Worm (Caenorhabditis elegans) whole organism, late embryonic: Measurements from ENCODE around the gene cwp-1.

Source experiments
- F13H6.1 ChIP-seq: sonication (generic microtip); optimal IDR thresholded peaks from 2 replicates; lab custom pipeline; 2016; ENCODE audit warnings: missing genetic modification characterization, missing compliant biosample characterization
- T23F11.4 ChIP-seq: fragments of 200-800 bp; sonication (Bioruptor generic); optimal IDR thresholded peaks from 2 replicates; lab custom pipeline; 2018; ENCODE audit warnings: mild to moderate bottlenecking, missing genetic modification characterization, missing compliant biosample characterization
- ahr-1 ChIP-seq: sonication (generic microtip); optimal IDR thresholded peaks from 2 replicates; lab custom pipeline; 2016; ENCODE audit warnings: missing genetic modification characterization, missing compliant biosample characterization
- ceh-30 ChIP-seq: fragments of 150-350 bp; optimal IDR thresholded peaks from 2 replicates; lab custom pipeline; 2014; ENCODE audit warnings: missing biosample characterization, missing genetic modification characterization
- ceh-31 ChIP-seq: sonication (generic microtip); optimal IDR thresholded peaks from 2 replicates; lab custom pipeline; 2016; ENCODE audit warnings: missing genetic modification characterization, missing compliant biosample characterization
- ceh-6 ChIP-seq: fragments of 200-800 bp; sonication (Bioruptor generic); optimal IDR thresholded peaks from 2 replicates; lab custom pipeline; 2018; ENCODE audit warnings: mild to moderate bottlenecking, missing genetic modification characterization, missing compliant biosample characterization
- fax-1 ChIP-seq: sonication (generic microtip); optimal IDR thresholded peaks from 2 replicates; lab custom pipeline; 2016; ENCODE audit warnings: missing genotype, missing genetic modification characterization, missing compliant biosample characterization
- gmeb-2 ChIP-seq: sonication (generic microtip); optimal IDR thresholded peaks from 2 replicates; lab custom pipeline; 2016; ENCODE audit warnings: missing genetic modification characterization, inconsistent platforms, missing compliant biosample characterization
- hlh-15 ChIP-seq: sonication (generic microtip); optimal IDR thresholded peaks from 2 replicates; lab custom pipeline; 2016; ENCODE audit warnings: missing genetic modification characterization, missing compliant biosample characterization
- hlh-6 ChIP-seq: sonication (generic microtip); optimal IDR thresholded peaks from 2 replicates; lab custom pipeline; 2016; ENCODE audit warnings: missing genotype, missing genetic modification characterization, missing compliant biosample characterization
- pha-4 ChIP-seq: fragments of 150-350 bp; optimal IDR thresholded peaks from 2 replicates; lab custom pipeline; 2018; ENCODE audit warnings: missing biosample characterization, missing genetic modification reagents, missing genetic modification characterization
- pros-1 ChIP-seq: fragments of 150-350 bp; optimal IDR thresholded peaks from 2 replicates; lab custom pipeline; 2014; ENCODE audit warnings: missing biosample characterization, missing genetic modification reagents, missing genetic modification characterization
- unc-86 ChIP-seq: sonication (generic microtip); optimal IDR thresholded peaks from 2 replicates; lab custom pipeline; 2016; ENCODE audit warnings: missing genetic modification characterization, missing compliant biosample characterization

Gene cwp-1

ce11 chrV:4791569-4791968, 49.5 kb downstream of the cwp-1 start, which contains the start of gene R02F11.11:
Gene R02F11.11 (plus strand): TSS chrV:4791869.
- no peak for TF ChIP-seq pros-1
- no peak for TF ChIP-seq hlh-15 (tag; lab: Kevin White, UChicago)
- TF ChIP-seq F13H6.1 = no peak
- TF ChIP-seq ceh-6 = no peak
- TF ChIP-seq ahr-1 (tag; lab: Kevin White, UChicago) = no peak
- TF ChIP-seq pha-4 (tag; lab: Kevin White, UChicago) = no peak
- no peak for TF ChIP-seq T23F11.4 (GFP tag; lab: Kevin White, UChicago)
- no peak for TF ChIP-seq hlh-6
- no peak for TF ChIP-seq fax-1 (tag; lab: Kevin White, UChicago)
- TF ChIP-seq unc-86 (tag; lab: Kevin White, UChicago) = no peak
- TF ChIP-seq ceh-31 (tag; lab: Kevin White, UChicago) = no peak
- TF ChIP-seq gmeb-2 (tag; lab: Kevin White, UChicago) = no peak
- no peak for TF ChIP-seq ceh-30
- TF ChIP-seq, all 69 proteins: peak for 0
